Worm (Caenorhabditis elegans): ENCODE measurements around the gene gyf-1.

DNA sequence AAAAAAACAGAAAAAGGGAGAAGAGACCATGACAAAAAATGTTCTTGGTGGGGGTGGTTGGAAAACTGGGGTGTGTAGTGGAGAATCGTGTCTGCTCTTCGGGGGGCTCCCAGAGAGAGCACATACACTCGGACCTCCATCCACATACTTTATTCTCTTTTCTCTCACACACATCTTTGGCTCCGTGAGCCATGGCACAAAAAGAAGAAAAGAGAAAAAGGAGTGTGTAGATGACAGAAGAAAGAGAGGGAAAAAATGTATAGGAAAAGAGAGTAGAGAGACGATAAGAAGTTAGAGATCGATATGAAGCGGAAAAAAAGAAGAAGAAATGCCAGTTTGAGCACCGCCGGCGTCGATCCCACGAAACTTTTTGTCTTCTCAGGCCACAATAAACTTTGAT, 24.9 kb downstream of the gyf-1 start:
- peak; percentile 78 for TF ChIP-seq nfya-1 (tag; optimal IDR thresholded peaks at IDR 0.05; ENCODE audit: insufficient read depth)
- no peak for TF ChIP-seq snpc-4 (tag; optimal IDR thresholded peaks at IDR 0.05)
- no peak for TF ChIP-seq aly-2 (tag; optimal IDR thresholded peaks at IDR 0.05)
- TF ChIP-seq nhr-77 (tag; optimal IDR thresholded peaks at IDR 0.05), result no peak
- TF ChIP-seq ceh-28 (tag; optimal IDR thresholded peaks at IDR 0.05), result no peak
- no peak for TF ChIP-seq ama-1 (optimal IDR thresholded peaks at IDR 0.05)
- no peak for TF ChIP-seq nhr-76 (tag; optimal IDR thresholded peaks at IDR 0.05)
